Fruit fly (Drosophila melanogaster) whole organism, larva: ENCODE data around the gene CG18628.

Experiments used
- noc ChIP-seq: fragments of 200-800 bp; sonication (Bioruptor generic); optimal IDR thresholded peaks from 3 replicates; lab custom pipeline; 2019; ENCODE audit warnings: missing biosample characterization, mild to moderate bottlenecking, missing genetic modification characterization, moderate library complexity

The CG18628 gene

dm6 chr3L:10672540-10672939 lies 33.0 kb downstream of the CG18628 start:
- no peak for TF ChIP-seq noc (tag; lab: Kevin White, UChicago)

dm6 chr3L:10674145-10674547 lies 34.6 kb downstream of the CG18628 start:
- TF ChIP-seq noc (tag; lab: Kevin White, UChicago): peak; percentile 24

- no peak for TF ChIP-seq noc (tag; lab: Kevin White, UChicago)
These were observed 35.4 kb downstream of the CG18628 start for dm6 chr3L:10674940-10675339.

dm6 chr3L:10675635-10676393 lies 36.3 kb downstream of the CG18628 start:
- no peak for TF ChIP-seq noc (tag; lab: Kevin White, UChicago)

- no peak for TF ChIP-seq noc (tag; lab: Kevin White, UChicago)
These were observed 38.3 kb downstream of the CG18628 start for dm6 chr3L:10677816-10678215.

- peak; percentile 93 for TF ChIP-seq noc (tag; lab: Kevin White, UChicago)
These were observed 39.1 kb downstream of the CG18628 start for dm6 chr3L:10678545-10679067.

dm6 chr3L:10679711-10680154 lies 40.2 kb downstream of the CG18628 start:
- peak; percentile 43 for TF ChIP-seq noc (tag; lab: Kevin White, UChicago)

- TF ChIP-seq noc (tag; lab: Kevin White, UChicago): no peak
These were observed 40.6 kb downstream of the CG18628 start for dm6 chr3L:10680177-10680576.

- TF ChIP-seq noc (tag; lab: Kevin White, UChicago): no peak
These were observed 41.3 kb downstream of the CG18628 start for dm6 chr3L:10680728-10681306.

dm6 chr3L:10681814-10682213 lies 42.3 kb downstream of the CG18628 start:
- no peak for TF ChIP-seq noc (tag; lab: Kevin White, UChicago)

- TF ChIP-seq noc (tag; lab: Kevin White, UChicago): peak; percentile 98
These were observed 43.3 kb downstream of the CG18628 start for dm6 chr3L:10682725-10683367.

- TF ChIP-seq noc (tag; lab: Kevin White, UChicago): no peak
These were observed 44.4 kb downstream of the CG18628 start for dm6 chr3L:10683899-10684340.

dm6 chr3L:10684492-10684891 lies 45.0 kb downstream of the CG18628 start:
- no peak for TF ChIP-seq noc (tag; lab: Kevin White, UChicago)

- TF ChIP-seq noc (tag; lab: Kevin White, UChicago): no peak
These were observed 47.1 kb downstream of the CG18628 start for dm6 chr3L:10686625-10687024.
